Fruit fly (Drosophila melanogaster) whole organism, embryonic: ENCODE results near the gene Mip.
A peak's percentile ranks its signal among the peaks of the same experiment; 100 is the strongest.

Source experiments
- ATbp ChIP-seq: fragments of 200-800 bp; sonication (Bioruptor generic); optimal IDR thresholded peaks from 2 replicates; lab custom pipeline; 2017; ENCODE audit warnings: missing biosample characterization, mild to moderate bottlenecking, missing genetic modification characterization, missing genetic modification reagents
- Atf-2 ChIP-seq: fragments of 200-800 bp; sonication (Bioruptor generic); optimal IDR thresholded peaks from 2 replicates; lab custom pipeline; 2016; ENCODE audit warnings: missing biosample characterization, missing genetic modification characterization
- BtbVII ChIP-seq: fragments of 200-800 bp; sonication (Bioruptor generic); optimal IDR thresholded peaks from 3 replicates; lab custom pipeline; 2017; ENCODE audit warnings: missing biosample characterization, mild to moderate bottlenecking, missing genetic modification characterization
- C15 ChIP-seq: fragments of 200-800 bp; sonication (Bioruptor generic); IDR thresholded peaks from 3 replicates; pipeline ENCODE4 v1.3.6; 2022; ENCODE audit warnings: missing biosample characterization, missing genetic modification characterization
- CG10274 ChIP-seq: fragments of 200-800 bp; sonication (Bioruptor generic); optimal IDR thresholded peaks from 3 replicates; lab custom pipeline; 2017; ENCODE audit warnings: missing biosample characterization, mild to moderate bottlenecking, missing genetic modification characterization
- CG10431 ChIP-seq: fragments of 200-800 bp; sonication (Bioruptor generic); optimal IDR thresholded peaks from 3 replicates; lab custom pipeline; 2018; ENCODE audit warnings: missing biosample characterization, mild to moderate bottlenecking, missing genetic modification characterization
- CG10979 ChIP-seq: fragments of 200-800 bp; sonication (Bioruptor generic); optimal IDR thresholded peaks from 2 replicates; lab custom pipeline; 2018; ENCODE audit warnings: missing biosample characterization, mild to moderate bottlenecking, missing genetic modification characterization, moderate library complexity
- CG11504 ChIP-seq: fragments of 200-800 bp; sonication (Bioruptor generic); optimal IDR thresholded peaks from 3 replicates; lab custom pipeline; 2019; ENCODE audit warnings: missing biosample characterization, mild to moderate bottlenecking, missing genetic modification characterization, moderate library complexity
- CG11560 ChIP-seq: fragments of 200-800 bp; sonication (Bioruptor generic); IDR thresholded peaks from 3 replicates; pipeline ENCODE4 v1.3.6; 2022; ENCODE audit warnings: missing biosample characterization, missing genetic modification characterization
- CG12104 ChIP-seq: fragments of 200-800 bp; sonication (Bioruptor generic); optimal IDR thresholded peaks from 3 replicates; lab custom pipeline; 2016; ENCODE audit warnings: missing biosample characterization, missing genetic modification characterization
- CG13296 ChIP-seq: fragments of 200-800 bp; sonication (Bioruptor generic); optimal IDR thresholded peaks from 3 replicates; lab custom pipeline; 2018; ENCODE audit warnings: missing biosample characterization, mild to moderate bottlenecking, missing genetic modification characterization
- CG1832 ChIP-seq: fragments of 200-800 bp; sonication (Bioruptor generic); optimal IDR thresholded peaks from 2 replicates; lab custom pipeline; 2017; ENCODE audit warnings: missing biosample characterization, mild to moderate bottlenecking, missing genetic modification characterization, inconsistent platforms
- CG18476 ChIP-seq: fragments of 200-800 bp; sonication (Bioruptor generic); optimal IDR thresholded peaks from 2 replicates; lab custom pipeline; 2016; ENCODE audit warnings: missing biosample characterization, mild to moderate bottlenecking, missing genetic modification characterization
- CG2678 ChIP-seq: fragments of 200-800 bp; sonication (Bioruptor generic); optimal IDR thresholded peaks from 3 replicates; lab custom pipeline; 2019; ENCODE audit warnings: missing biosample characterization, mild to moderate bottlenecking, missing genetic modification characterization, moderate library complexity
- CG30431 ChIP-seq: fragments of 200-800 bp; sonication (Bioruptor generic); optimal IDR thresholded peaks from 2 replicates; lab custom pipeline; 2017; ENCODE audit warnings: missing biosample characterization, missing genetic modification characterization
- CG34224 ChIP-seq: fragments of 200-800 bp; sonication (Bioruptor generic); IDR thresholded peaks from 3 replicates; pipeline ENCODE4 v1.3.6; 2022; ENCODE audit warnings: missing biosample characterization, missing genetic modification characterization; ENCODE audit not compliant: partially characterized antibody
- CG43689 ChIP-seq: fragments of 200-800 bp; sonication (Bioruptor generic); IDR thresholded peaks from 2 replicates; pipeline ENCODE4 v1.3.6; 2022; ENCODE audit warnings: missing biosample characterization, missing genetic modification characterization
- CG6175 ChIP-seq: fragments of 200-800 bp; sonication (Bioruptor generic); IDR thresholded peaks from 3 replicates; pipeline ENCODE4 v1.3.6; 2022; ENCODE audit warnings: missing biosample characterization, missing genetic modification characterization
- CG6765 ChIP-seq: fragments of 200-800 bp; sonication (Bioruptor generic); optimal IDR thresholded peaks from 3 replicates; lab custom pipeline; 2017; ENCODE audit warnings: missing biosample characterization, mild to moderate bottlenecking, missing genetic modification characterization
- CG6813 ChIP-seq: fragments of 200-800 bp; sonication (Bioruptor generic); optimal IDR thresholded peaks from 2 replicates; lab custom pipeline; 2017; ENCODE audit warnings: missing biosample characterization, missing genetic modification characterization, mild to moderate bottlenecking, moderate library complexity, missing genetic modification reagents
- CG7928 ChIP-seq: fragments of 200-800 bp; sonication (Bioruptor generic); optimal IDR thresholded peaks from 2 replicates; lab custom pipeline; 2017; ENCODE audit warnings: missing biosample characterization, mild to moderate bottlenecking, missing genetic modification characterization
- CG8765 ChIP-seq: fragments of 200-800 bp; sonication (Bioruptor generic); IDR thresholded peaks from 2 replicates; pipeline ENCODE4 v1.3.6; 2022; ENCODE audit warnings: missing biosample characterization, missing genetic modification characterization
- Chrac-16 ChIP-seq: fragments of 200-800 bp; sonication (Bioruptor generic); optimal IDR thresholded peaks from 3 replicates; lab custom pipeline; 2016; ENCODE audit warnings: missing biosample characterization, missing genetic modification characterization
- D19B ChIP-seq: fragments of 200-800 bp; sonication (Bioruptor generic); optimal IDR thresholded peaks from 2 replicates; lab custom pipeline; 2017; ENCODE audit warnings: missing biosample characterization, mild to moderate bottlenecking, missing genetic modification characterization
- Doc2 ChIP-seq: fragments of 200-800 bp; sonication (Bioruptor generic); IDR thresholded peaks from 2 replicates; pipeline ENCODE4 v1.3.6; 2022; ENCODE audit warnings: missing biosample characterization, missing genetic modification characterization
- HLHmδ ChIP-seq: fragments of 200-800 bp; sonication (Bioruptor generic); optimal IDR thresholded peaks from 2 replicates; lab custom pipeline; 2018; ENCODE audit warnings: missing biosample characterization, mild to moderate bottlenecking, missing genetic modification characterization, moderate library complexity
- Lhr ChIP-seq: fragments of 200-800 bp; sonication (Bioruptor generic); optimal IDR thresholded peaks from 3 replicates; lab custom pipeline; 2017; ENCODE audit warnings: mild to moderate bottlenecking, missing biosample characterization, missing genetic modification reagents, missing genetic modification characterization
- Lpt ChIP-seq: fragments of >200 bp; optimal IDR thresholded peaks from 2 replicates; lab custom pipeline; 2018; ENCODE audit warnings: missing biosample characterization, missing genetic modification characterization
- NfI ChIP-seq: fragments of 200-800 bp; sonication (Bioruptor generic); optimal IDR thresholded peaks from 3 replicates; lab custom pipeline; 2018; ENCODE audit warnings: missing biosample characterization, mild to moderate bottlenecking, missing genetic modification characterization, moderate library complexity
- Poxn ChIP-seq: fragments of 200-800 bp; sonication (Bioruptor generic); IDR thresholded peaks from 2 replicates; pipeline ENCODE4 v1.3.6; 2022; ENCODE audit warnings: missing biosample characterization, missing genetic modification characterization
- Sin3A ChIP-seq: fragments of >200 bp; optimal IDR thresholded peaks from 2 replicates; lab custom pipeline; 2018
- Six4 ChIP-seq: fragments of 200-800 bp; sonication (Bioruptor generic); optimal IDR thresholded peaks from 2 replicates; lab custom pipeline; 2016; ENCODE audit warnings: missing biosample characterization, missing genetic modification characterization
- Spps ChIP-seq: fragments of 200-800 bp; sonication (Bioruptor generic); optimal IDR thresholded peaks from 2 replicates; lab custom pipeline; 2018; ENCODE audit warnings: missing biosample characterization, mild to moderate bottlenecking, missing genetic modification characterization
- TFAM ChIP-seq: fragments of 200-800 bp; sonication (Bioruptor generic); optimal IDR thresholded peaks from 2 replicates; lab custom pipeline; 2017; ENCODE audit warnings: missing biosample characterization, missing genetic modification characterization, inconsistent platforms
- ase ChIP-seq: fragments of 200-800 bp; sonication (Bioruptor generic); IDR thresholded peaks from 3 replicates; pipeline ENCODE4 v1.3.6; 2022; ENCODE audit warnings: missing biosample characterization, missing genetic modification characterization
- ato ChIP-seq: fragments of 200-800 bp; sonication (Bioruptor generic); IDR thresholded peaks from 2 replicates; pipeline ENCODE4 v1.3.6; 2022; ENCODE audit warnings: missing biosample characterization, missing genetic modification characterization; ENCODE audit not compliant: partially characterized antibody
- dimm ChIP-seq: fragments of 200-800 bp; sonication (Bioruptor generic); IDR thresholded peaks from 2 replicates; pipeline ENCODE4 v1.3.6; 2022; ENCODE audit warnings: missing biosample characterization, missing genetic modification characterization
- dm ChIP-seq: fragments of 200-800 bp; sonication (Bioruptor generic); optimal IDR thresholded peaks from 3 replicates; lab custom pipeline; 2016; ENCODE audit warnings: missing biosample characterization, missing genetic modification characterization
- en ChIP-seq: fragments of 200-800 bp; sonication (Bioruptor generic); optimal IDR thresholded peaks from 2 replicates; lab custom pipeline; 2016; ENCODE audit warnings: missing biosample characterization, missing genetic modification characterization
- fd102C ChIP-seq: fragments of 200-800 bp; sonication (Bioruptor generic); optimal IDR thresholded peaks from 2 replicates; lab custom pipeline; 2018; ENCODE audit warnings: missing biosample characterization, mild to moderate bottlenecking, missing genetic modification characterization, moderate library complexity
- ftz-f1 ChIP-seq: fragments of 200-800 bp; sonication (Bioruptor generic); optimal IDR thresholded peaks from 2 replicates; lab custom pipeline; 2016; ENCODE audit warnings: missing biosample characterization, missing genetic modification characterization
- gro ChIP-seq: fragments of 200-800 bp; sonication (Bioruptor generic); optimal IDR thresholded peaks from 2 replicates; lab custom pipeline; 2016; ENCODE audit warnings: missing biosample characterization, missing genetic modification characterization
- gsb-n ChIP-seq: fragments of 200-800 bp; sonication (Bioruptor generic); optimal IDR thresholded peaks from 3 replicates; lab custom pipeline; 2018; ENCODE audit warnings: missing biosample characterization, mild to moderate bottlenecking, missing genetic modification characterization
- knrl ChIP-seq: fragments of 200-800 bp; sonication (Bioruptor generic); IDR thresholded peaks from 3 replicates; pipeline ENCODE4 v1.3.6; 2022; ENCODE audit warnings: missing biosample characterization, missing genetic modification characterization; ENCODE audit not compliant: partially characterized antibody
- maf-S ChIP-seq: fragments of 200-800 bp; sonication (Bioruptor generic); optimal IDR thresholded peaks from 2 replicates; lab custom pipeline; 2016; ENCODE audit warnings: missing biosample characterization, missing genetic modification characterization
- mam ChIP-seq: fragments of 200-800 bp; sonication (Bioruptor generic); optimal IDR thresholded peaks from 3 replicates; lab custom pipeline; 2016; ENCODE audit warnings: missing biosample characterization, missing genetic modification characterization
- nmo ChIP-seq: fragments of 200-800 bp; sonication (Bioruptor generic); optimal IDR thresholded peaks from 2 replicates; lab custom pipeline; 2018; ENCODE audit warnings: missing biosample characterization, mild to moderate bottlenecking, missing genetic modification characterization, moderate library complexity
- oc ChIP-seq: fragments of 200-800 bp; sonication (Bioruptor generic); optimal IDR thresholded peaks from 2 replicates; lab custom pipeline; 2018; ENCODE audit warnings: missing biosample characterization, mild to moderate bottlenecking, missing genetic modification characterization, moderate library complexity
- phol ChIP-seq: fragments of 200-800 bp; sonication (Bioruptor generic); optimal IDR thresholded peaks from 3 replicates; lab custom pipeline; 2018; ENCODE audit warnings: missing biosample characterization, mild to moderate bottlenecking, missing genetic modification characterization, moderate library complexity
- repo ChIP-seq: fragments of 200-800 bp; sonication (Bioruptor generic); optimal IDR thresholded peaks from 2 replicates; lab custom pipeline; 2016; ENCODE audit warnings: missing biosample characterization, missing genetic modification characterization
- sens ChIP-seq: fragments of 200-800 bp; sonication (Bioruptor generic); peaks from one replicate; lab custom pipeline; 2016; ENCODE audit warnings: missing biosample characterization, missing genetic modification characterization
- zf30C ChIP-seq: fragments of 200-800 bp; sonication (Bioruptor generic); optimal IDR thresholded peaks from 3 replicates; lab custom pipeline; 2018; ENCODE audit warnings: missing biosample characterization, mild to moderate bottlenecking, missing genetic modification characterization

Gene Mip

DNA sequence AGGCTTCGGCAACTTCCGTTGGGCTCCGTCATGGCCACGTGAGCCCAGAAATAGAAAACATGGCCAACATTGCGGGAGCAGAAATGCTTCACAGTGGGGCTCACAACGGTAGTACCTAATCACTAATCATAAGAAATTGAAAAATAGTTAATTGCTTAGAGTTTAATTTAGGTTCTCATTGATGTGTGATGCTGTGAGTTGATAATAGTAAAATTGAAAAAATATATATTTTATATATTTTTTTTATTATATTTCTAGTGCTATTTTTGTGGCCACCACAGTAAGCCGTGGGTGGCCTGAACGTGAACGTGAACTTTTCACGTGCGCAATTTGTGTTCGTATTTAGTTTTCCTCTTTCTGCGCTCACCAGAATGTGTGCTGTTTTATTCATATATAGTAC lies 39.0 kb downstream of the Mip start (continued):
- TF ChIP-seq en (GFP tag; lab: Kevin White, UChicago): no peak
- no peak for TF ChIP-seq CG34224
- no peak for TF ChIP-seq sens
- TF ChIP-seq CG10274 (GFP tag; lab: Kevin White, UChicago): no peak
- no peak for TF ChIP-seq knrl (GFP tag; lab: Robert Waterston, UW)
- no peak for TF ChIP-seq Poxn (GFP tag; lab: Robert Waterston, UW)
- peak; percentile 54 for TF ChIP-seq BtbVII
- peak; percentile 47 for TF ChIP-seq phol (tag; lab: Kevin White, UChicago)
- peak; percentile 61 for TF ChIP-seq CG2678 (tag; lab: Kevin White, UChicago)
- TF ChIP-seq fd102C (GFP tag; lab: Kevin White, UChicago): no peak
- TF ChIP-seq Sin3A (lab: Kevin White, UChicago): no peak
- TF ChIP-seq zf30C (GFP tag; lab: Kevin White, UChicago): no peak
- TF ChIP-seq dimm: no peak
- no peak for TF ChIP-seq Lhr (GFP tag; lab: Kevin White, UChicago)
- TF ChIP-seq Spps (tag; lab: Kevin White, UChicago): no peak
- TF ChIP-seq HLHmδ (GFP tag; lab: Kevin White, UChicago): no peak
- no peak for TF ChIP-seq CG1832 (GFP tag; lab: Kevin White, UChicago)
- TF ChIP-seq mam (GFP tag; lab: Kevin White, UChicago): no peak
- TF ChIP-seq Chrac-16 (GFP tag; lab: Kevin White, UChicago): no peak
- TF ChIP-seq CG10431 (GFP tag; lab: Kevin White, UChicago): no peak
- TF ChIP-seq CG11560 (tag; lab: Robert Waterston, UW): no peak
- peak; percentile 27 for TF ChIP-seq ATbp (GFP tag; lab: Kevin White, UChicago)
- TF ChIP-seq ase (GFP tag; lab: Robert Waterston, UW): 0 out of 3 replicates have a peak, but pooled peaks have one; percentile 15
- TF ChIP-seq CG13296 (GFP tag; lab: Kevin White, UChicago): peak; percentile 46
- no peak for TF ChIP-seq dm
- no peak for TF ChIP-seq CG43689 (GFP tag; lab: Robert Waterston, UW)
- no peak for TF ChIP-seq D19B
- no peak for TF ChIP-seq CG10979 (tag; lab: Kevin White, UChicago)
- no peak for TF ChIP-seq CG18476 (GFP tag; lab: Kevin White, UChicago)
- no peak for TF ChIP-seq maf-S (GFP tag; lab: Kevin White, UChicago)
- no peak for TF ChIP-seq oc (tag; lab: Kevin White, UChicago)
- TF ChIP-seq TFAM (GFP tag; lab: Kevin White, UChicago): no peak
- no peak for TF ChIP-seq ftz-f1 (GFP tag; lab: Kevin White, UChicago)
- TF ChIP-seq Lpt (GFP tag; lab: Kevin White, UChicago): no peak
- TF ChIP-seq gro (GFP tag; lab: Kevin White, UChicago): no peak
- peak; percentile 75 for TF ChIP-seq CG11504 (tag; lab: Kevin White, UChicago)
- TF ChIP-seq C15: 0 out of 3 replicates have a peak, but pooled peaks have one; percentile 8
- peak; percentile 12; the same call in 1 of the 2 replicates for TF ChIP-seq CG8765 (GFP tag; lab: Robert Waterston, UW)
- no peak for TF ChIP-seq Atf-2 (GFP tag; lab: Kevin White, UChicago)
- peak; percentile 40 for TF ChIP-seq CG6813 (GFP tag; lab: Kevin White, UChicago)
- TF ChIP-seq CG12104: no peak
- no peak for TF ChIP-seq gsb-n (tag; lab: Kevin White, UChicago)
- TF ChIP-seq Doc2 (GFP tag; lab: Robert Waterston, UW): no peak
- peak; percentile 1 for TF ChIP-seq NfI
- no peak for TF ChIP-seq CG6175
- TF ChIP-seq nmo (GFP tag; lab: Kevin White, UChicago): peak; percentile 14
- no peak for TF ChIP-seq Six4
- TF ChIP-seq repo (GFP tag; lab: Kevin White, UChicago): no peak
- TF ChIP-seq CG30431 (GFP tag; lab: Kevin White, UChicago): no peak
- no peak for TF ChIP-seq CG6765 (GFP tag; lab: Kevin White, UChicago)
- TF ChIP-seq ato (GFP tag; lab: Robert Waterston, UW): no peak
- no peak for TF ChIP-seq CG7928 (GFP tag; lab: Kevin White, UChicago)
